Worm (Caenorhabditis elegans) whole organism, L1 larva: Measurements from ENCODE around the gene lips-2.

Source experiments
- fkh-10 ChIP-seq: sonication (generic microtip); optimal IDR thresholded peaks from 2 replicates; lab custom pipeline; 2017; ENCODE audit warnings: missing biosample characterization, missing genetic modification reagents, missing genetic modification characterization
- jun-1 ChIP-seq: fragments of 150-350 bp; optimal IDR thresholded peaks from 2 replicates; lab custom pipeline; 2014; ENCODE audit warnings: missing biosample characterization, missing genetic modification reagents, missing genetic modification characterization
- lin-13 ChIP-seq: fragments of 150-350 bp; optimal IDR thresholded peaks from 2 replicates; lab custom pipeline; 2014; ENCODE audit warnings: missing biosample characterization, missing genetic modification reagents, missing genetic modification characterization
- unc-62 ChIP-seq: fragments of 150-350 bp; optimal IDR thresholded peaks from 2 replicates; lab custom pipeline; 2014; ENCODE audit warnings: missing biosample characterization, missing genetic modification reagents, missing genetic modification characterization
- ztf-4 ChIP-seq: fragments of 150-350 bp; optimal IDR thresholded peaks from 2 replicates; lab custom pipeline; 2014; ENCODE audit warnings: missing biosample characterization, missing genetic modification characterization

DNA sequence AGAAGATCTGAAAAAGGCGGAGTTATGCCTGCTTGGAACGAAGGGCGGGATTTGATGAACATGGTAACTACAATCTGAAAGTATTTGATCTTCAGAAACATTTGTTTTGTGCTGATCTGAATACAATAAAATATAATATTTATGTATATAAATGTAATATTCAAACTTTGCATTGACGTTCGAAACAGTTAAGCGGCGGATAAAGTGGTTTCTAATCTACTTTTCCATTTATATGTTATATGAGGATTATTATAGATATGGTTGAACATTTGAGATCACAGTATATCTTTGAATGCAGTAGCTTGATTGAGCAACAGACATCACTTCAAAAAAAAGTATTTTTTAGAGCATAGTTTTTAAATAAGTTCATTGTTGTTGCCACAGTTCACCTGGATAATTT, 11.7 kb upstream of the lips-2 start, which contains the start of gene H19J13.2:
- no peak for TF ChIP-seq ztf-4
- TF ChIP-seq lin-13 (GFP tag; lab: Kevin White, UChicago) = no peak
- no peak for TF ChIP-seq fkh-10 (GFP tag; lab: Kevin White, UChicago)
- TF ChIP-seq unc-62 (GFP tag; lab: Kevin White, UChicago) = no peak
- no peak for TF ChIP-seq jun-1
